Worm (Caenorhabditis elegans) whole organism, late embryonic: ENCODE measurements around the gene msra-1.

Experiments
- C38D4.7 ChIP-seq: fragments of 200-800 bp; sonication (Bioruptor generic); optimal IDR thresholded peaks from 2 replicates; lab custom pipeline; 2018; ENCODE audit warnings: mild to moderate bottlenecking, missing genetic modification characterization, moderate library complexity, missing compliant biosample characterization
- K02D7.2 ChIP-seq: sonication (generic microtip); optimal IDR thresholded peaks from 2 replicates; lab custom pipeline; 2017; ENCODE audit warnings: mild to moderate bottlenecking, missing genetic modification characterization, missing compliant biosample characterization
- K09A11.1 ChIP-seq: sonication (generic microtip); optimal IDR thresholded peaks from 2 replicates; lab custom pipeline; 2017; ENCODE audit warnings: antibody characterized with exemption, mild to moderate bottlenecking, missing genetic modification characterization, missing compliant biosample characterization; ENCODE audit not compliant: insufficient read depth
- ama-1 ChIP-seq: fragments of 150-350 bp; optimal IDR thresholded peaks from 2 replicates; lab custom pipeline; 2014
- ceh-18 ChIP-seq: sonication (generic microtip); optimal IDR thresholded peaks from 2 replicates; lab custom pipeline; 2016; ENCODE audit warnings: missing genetic modification characterization, missing compliant biosample characterization
- ceh-19 ChIP-seq: fragments of 200-800 bp; sonication (Bioruptor generic); optimal IDR thresholded peaks from 2 replicates; lab custom pipeline; 2018; ENCODE audit warnings: mild to moderate bottlenecking, missing genetic modification characterization, missing compliant biosample characterization
- ceh-31 ChIP-seq: sonication (generic microtip); optimal IDR thresholded peaks from 2 replicates; lab custom pipeline; 2016; ENCODE audit warnings: missing genetic modification characterization, missing compliant biosample characterization
- ceh-45 ChIP-seq: fragments of 200-800 bp; sonication (Bioruptor generic); IDR thresholded peaks from 2 replicates; pipeline ENCODE4 v1.3.6; 2022; ENCODE audit warnings: missing genetic modification reagents, missing genetic modification characterization, missing compliant biosample characterization
- ceh-48 ChIP-seq: sonication (generic microtip); optimal IDR thresholded peaks from 2 replicates; lab custom pipeline; 2016; ENCODE audit warnings: missing genetic modification characterization, inconsistent platforms, missing compliant biosample characterization
- ceh-6 ChIP-seq: fragments of 200-800 bp; sonication (Bioruptor generic); optimal IDR thresholded peaks from 2 replicates; lab custom pipeline; 2018; ENCODE audit warnings: mild to moderate bottlenecking, missing genetic modification characterization, missing compliant biosample characterization
- che-1 ChIP-seq: sonication (generic microtip); optimal IDR thresholded peaks from 2 replicates; lab custom pipeline; 2016; ENCODE audit warnings: mild to moderate bottlenecking, missing genetic modification characterization, missing compliant biosample characterization
- dve-1 ChIP-seq: sonication (generic microtip); optimal IDR thresholded peaks from 2 replicates; lab custom pipeline; 2017; ENCODE audit warnings: antibody characterized with exemption, mild to moderate bottlenecking, missing genetic modification characterization, missing compliant biosample characterization
- fkh-10 ChIP-seq: fragments of 150-350 bp; optimal IDR thresholded peaks from 2 replicates; lab custom pipeline; 2014; ENCODE audit warnings: missing biosample characterization, missing genetic modification reagents, missing genetic modification characterization
- gmeb-2 ChIP-seq: sonication (generic microtip); optimal IDR thresholded peaks from 2 replicates; lab custom pipeline; 2016; ENCODE audit warnings: missing genetic modification characterization, inconsistent platforms, missing compliant biosample characterization
- hlh-13 ChIP-seq: fragments of 200-800 bp; sonication (Bioruptor generic); optimal IDR thresholded peaks from 2 replicates; lab custom pipeline; 2018; ENCODE audit warnings: mild to moderate bottlenecking, missing genetic modification characterization, missing compliant biosample characterization
- hlh-30 ChIP-seq: sonication (generic microtip); optimal IDR thresholded peaks from 2 replicates; lab custom pipeline; 2017; ENCODE audit warnings: antibody characterized with exemption, missing genetic modification characterization, missing compliant biosample characterization; ENCODE audit not compliant: insufficient read depth
- hlh-8 ChIP-seq: sonication (generic microtip); optimal IDR thresholded peaks from 2 replicates; lab custom pipeline; 2016; ENCODE audit warnings: missing genotype, missing genetic modification characterization, missing compliant biosample characterization
- lin-11 ChIP-seq: fragments of 200-800 bp; sonication (Bioruptor generic); optimal IDR thresholded peaks from 2 replicates; lab custom pipeline; 2018; ENCODE audit warnings: mild to moderate bottlenecking, missing genetic modification characterization, missing compliant biosample characterization
- nhr-11 ChIP-seq: fragments of 150-350 bp; optimal IDR thresholded peaks from 2 replicates; lab custom pipeline; 2014; ENCODE audit warnings: missing biosample characterization, missing genetic modification characterization
- odd-2 ChIP-seq: sonication (generic microtip); optimal IDR thresholded peaks from 2 replicates; lab custom pipeline; 2017; ENCODE audit warnings: antibody characterized with exemption, mild to moderate bottlenecking, missing genetic modification characterization, missing compliant biosample characterization
- pax-1 ChIP-seq: fragments of 150-350 bp; optimal IDR thresholded peaks from 2 replicates; lab custom pipeline; 2014; ENCODE audit warnings: missing biosample characterization, missing genetic modification characterization
- pqm-1 ChIP-seq: sonication (generic microtip); optimal IDR thresholded peaks from 2 replicates; lab custom pipeline; 2016; ENCODE audit warnings: missing genetic modification characterization, missing compliant biosample characterization
- pros-1 ChIP-seq: fragments of 150-350 bp; optimal IDR thresholded peaks from 2 replicates; lab custom pipeline; 2014; ENCODE audit warnings: missing biosample characterization, missing genetic modification reagents, missing genetic modification characterization
- ref-2 ChIP-seq: sonication (generic microtip); optimal IDR thresholded peaks from 2 replicates; lab custom pipeline; 2016; ENCODE audit warnings: missing genetic modification characterization, missing compliant biosample characterization
- rnt-1 ChIP-seq: sonication (generic microtip); optimal IDR thresholded peaks from 2 replicates; lab custom pipeline; 2016; ENCODE audit warnings: missing genetic modification characterization, missing compliant biosample characterization
- tbx-7 ChIP-seq: sonication (generic microtip); optimal IDR thresholded peaks from 2 replicates; lab custom pipeline; 2016; ENCODE audit warnings: missing genotype, missing genetic modification characterization, missing compliant biosample characterization
- unc-42 ChIP-seq: sonication (generic microtip); optimal IDR thresholded peaks from 2 replicates; lab custom pipeline; 2016; ENCODE audit warnings: missing genotype, missing genetic modification characterization, missing compliant biosample characterization
- unc-55 ChIP-seq: sonication (generic microtip); optimal IDR thresholded peaks from 2 replicates; lab custom pipeline; 2017; ENCODE audit warnings: missing biosample characterization, missing genetic modification reagents, missing genetic modification characterization
- ztf-16 ChIP-seq: sonication (generic microtip); optimal IDR thresholded peaks from 2 replicates; lab custom pipeline; 2017; ENCODE audit warnings: missing genetic modification characterization, missing compliant biosample characterization

The msra-1 gene

DNA sequence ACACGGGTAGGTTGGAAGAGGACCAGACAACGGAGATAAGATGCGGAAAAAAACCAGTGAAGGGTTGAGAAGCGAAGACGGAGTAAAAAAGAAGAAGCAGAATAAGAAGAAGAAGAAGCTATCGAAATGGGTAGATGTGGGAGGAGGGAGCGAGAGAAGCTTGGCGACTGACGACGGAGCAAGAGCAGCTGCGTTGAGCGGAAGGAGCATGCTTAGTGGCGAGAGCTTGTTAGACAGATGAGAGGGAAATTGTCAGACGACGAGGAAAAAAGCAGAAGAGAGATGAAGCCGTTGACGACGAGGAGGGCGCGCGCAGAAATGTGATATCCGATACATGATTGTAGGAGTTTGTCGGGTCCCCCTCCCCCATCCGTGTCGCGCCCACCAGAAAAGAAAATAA lies 36.8 kb downstream of the msra-1 start (continued):
- TF ChIP-seq gmeb-2 (tag; lab: Kevin White, UChicago) (no peak), pqm-1 (tag; lab: Kevin White, UChicago) (no peak), ceh-31 (tag; lab: Kevin White, UChicago) (peak; percentile 63), ama-1 (lab: Kevin White, UChicago) (no peak), ceh-6 (GFP tag; lab: Kevin White, UChicago) (no peak), ceh-19 (GFP tag; lab: Kevin White, UChicago) (peak; percentile 30), rnt-1 (tag; lab: Kevin White, UChicago) (no peak), pros-1 (tag; lab: Kevin White, UChicago) (no peak), hlh-30 (no peak), che-1 (tag; lab: Kevin White, UChicago) (no peak)

- no peak for TF ChIP-seq odd-2 (tag; lab: Kevin White, UChicago)
- peak; percentile 25 for TF ChIP-seq unc-42
- TF ChIP-seq pqm-1 (tag; lab: Kevin White, UChicago): no peak
- TF ChIP-seq ref-2 (tag; lab: Kevin White, UChicago): no peak
- TF ChIP-seq ama-1 (lab: Kevin White, UChicago): no peak
These were observed 37.6 kb downstream of the msra-1 start for ce11 chrII:7326199-7326598.

DNA sequence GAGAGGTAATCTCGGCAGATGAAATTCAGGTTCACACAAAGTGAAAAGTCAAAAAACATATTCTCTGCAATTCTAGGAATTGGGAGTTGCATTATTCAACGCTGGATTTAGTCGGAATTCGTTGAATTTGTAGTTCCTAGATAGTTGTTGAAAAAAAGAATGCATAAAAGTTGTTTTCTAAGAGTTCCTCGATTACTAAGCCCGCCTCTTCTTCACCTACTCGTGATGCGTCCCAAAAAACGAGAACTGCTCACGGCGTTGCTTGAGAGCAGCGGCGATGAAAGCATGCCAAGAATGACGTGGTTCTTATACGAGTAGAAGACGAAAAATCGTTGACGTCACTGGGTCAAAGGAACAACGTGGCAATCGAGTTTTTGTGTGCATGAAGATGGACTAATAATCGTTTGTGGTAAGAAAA lies 38.8 kb downstream of the msra-1 start:
- TF ChIP-seq gmeb-2 (tag; lab: Kevin White, UChicago) (no peak), tbx-7 (tag; lab: Kevin White, UChicago) (no peak), fkh-10 (GFP tag; lab: Kevin White, UChicago) (no peak), hlh-8 (tag; lab: Kevin White, UChicago) (no peak), C38D4.7 (no peak), ztf-16 (tag; lab: Kevin White, UChicago) (no peak), nhr-11 (tag; lab: Kevin White, UChicago) (no peak)

DNA sequence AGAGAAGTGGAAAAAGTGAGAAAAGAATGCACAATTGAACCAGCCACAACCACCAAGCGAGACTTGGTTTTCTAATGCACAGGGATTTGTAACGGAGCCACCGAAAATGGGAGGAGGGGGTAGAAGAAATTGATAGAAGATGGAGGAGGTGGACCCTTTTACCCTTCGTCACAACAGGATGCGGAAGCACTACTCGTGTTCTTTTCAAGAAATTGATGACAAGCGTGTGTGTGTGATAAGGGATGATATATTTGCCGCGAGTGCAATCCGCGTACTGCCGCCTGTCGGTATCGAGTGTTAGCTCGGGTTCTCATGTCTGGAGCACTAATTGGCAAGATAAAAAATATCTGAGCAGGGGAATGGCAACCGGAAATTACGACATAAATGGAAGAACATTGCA lies 39.9 kb downstream of the msra-1 start, which contains the start of gene F21D12.3:
F21D12.3 (minus strand) TSS at position 101 of the 400 bp plus-strand sequence.
- TF ChIP-seq ceh-45 (GFP tag; lab: Robert Waterston, UW): no peak
- TF ChIP-seq hlh-30: no peak
- TF ChIP-seq lin-11 (tag; lab: Kevin White, UChicago): no peak
- TF ChIP-seq, all 69 proteins: peak for 0

DNA sequence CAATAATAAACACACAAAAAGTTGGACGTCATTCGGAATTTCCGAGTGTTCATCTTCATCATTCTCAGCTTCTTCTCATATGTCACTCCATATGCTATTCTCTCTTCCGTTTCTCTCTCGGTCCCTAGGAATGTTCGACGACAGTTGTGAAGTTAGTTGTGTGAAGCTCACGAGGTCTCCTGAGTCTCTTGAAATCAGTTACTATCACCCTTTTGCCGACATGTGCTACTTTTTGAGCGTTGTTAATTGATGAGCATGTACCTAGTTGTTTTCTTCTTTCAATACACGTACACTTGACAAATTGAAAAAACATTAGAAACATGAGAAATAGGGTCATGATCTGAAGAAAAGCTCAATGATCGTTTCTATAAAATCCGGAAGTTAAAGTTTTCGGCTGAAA lies 40.5 kb downstream of the msra-1 start:
- TF ChIP-seq ref-2 (tag; lab: Kevin White, UChicago) (no peak), che-1 (tag; lab: Kevin White, UChicago) (no peak), ama-1 (lab: Kevin White, UChicago) (no peak), fkh-10 (GFP tag; lab: Kevin White, UChicago) (no peak), hlh-13 (GFP tag; lab: Kevin White, UChicago) (no peak), ceh-18 (tag; lab: Kevin White, UChicago) (peak; percentile 66), K09A11.1 (no peak), unc-55 (no peak)

DNA sequence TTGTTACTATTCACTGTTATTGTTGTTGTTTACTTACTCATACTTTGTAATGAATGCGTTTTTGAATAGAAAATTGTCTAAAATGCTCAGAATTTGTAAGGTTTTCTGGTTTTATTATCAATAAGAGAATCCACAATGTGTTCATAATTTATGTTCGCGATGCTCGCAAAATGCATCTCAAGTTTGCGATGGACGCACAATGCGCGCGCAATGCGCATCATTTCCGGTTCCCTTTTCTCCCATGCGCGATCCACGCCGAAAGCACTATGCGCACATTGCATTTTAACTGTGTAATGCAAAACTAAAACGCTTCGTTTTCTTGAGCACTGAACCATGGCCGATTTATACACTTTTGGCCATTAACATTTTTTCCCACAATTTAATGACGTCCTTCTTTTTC lies 44.4 kb downstream of the msra-1 start:
- no peak for TF ChIP-seq hlh-13 (GFP tag; lab: Kevin White, UChicago)
- no peak for TF ChIP-seq dve-1 (tag; lab: Kevin White, UChicago)
- no peak for TF ChIP-seq rnt-1 (tag; lab: Kevin White, UChicago)
- no peak for TF ChIP-seq K02D7.2 (tag; lab: Kevin White, UChicago)
- TF ChIP-seq ceh-48: no peak
- no peak for TF ChIP-seq lin-11 (tag; lab: Kevin White, UChicago)
- no peak for TF ChIP-seq odd-2 (tag; lab: Kevin White, UChicago)
- no peak for TF ChIP-seq che-1 (tag; lab: Kevin White, UChicago)
- no peak for TF ChIP-seq pax-1 (tag; lab: Kevin White, UChicago)
- TF ChIP-seq, all 69 proteins: peak for 0
